Fruit fly (Drosophila melanogaster): ENCODE results near the gene t-cup.

DNA sequence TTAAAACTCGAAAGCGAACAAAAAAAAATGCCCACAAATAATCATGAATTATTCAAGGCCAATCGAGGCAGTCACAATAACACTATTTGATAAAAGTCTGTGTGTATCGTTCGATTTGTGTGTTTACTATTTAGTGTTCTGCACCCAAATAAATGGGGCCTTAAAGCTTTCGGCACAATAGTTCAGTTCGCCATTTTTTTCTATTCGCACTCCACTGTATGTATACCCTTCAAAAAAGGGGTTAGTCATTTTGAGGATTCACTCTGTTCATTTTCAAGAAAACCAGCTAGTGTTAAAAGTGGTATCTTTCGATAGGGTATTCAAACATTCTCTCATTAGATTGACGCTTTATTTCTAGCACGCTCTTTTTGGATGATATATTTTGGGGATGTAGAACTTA, 29.5 kb downstream of the t-cup start:
- TF ChIP-seq Sin3A (optimal IDR thresholded peaks at IDR 0.05): no peak
- TF ChIP-seq Myc (optimal IDR thresholded peaks at IDR 0.05): no peak
- no peak for TF ChIP-seq ttk (optimal IDR thresholded peaks at IDR 0.05)

All from Kc167 (cell line).